ENCODE assay signal across 3 worm cellular contexts in genomic region chrV:9212499-9212898, ce11.
A peak's percentile ranks its signal among the peaks of the same experiment; 100 is the strongest.
TF ChIP-seq lines count a peak whose summit lies in the region.

No protein-coding gene starts in this region.

TF ChIP-seq in whole organism, L1 larva, 84 proteins besides CTCF, POLR2A, EP300 and RAD21 (continued from another document):
- TF ChIP-seq dpl-1 (GFP tag; optimal IDR thresholded peaks at IDR 0.05; lab: Kevin White, UChicago) = peak; percentile 36 to 75 (median 41)
- TF ChIP-seq xbp-1 (tag; optimal IDR thresholded peaks at IDR 0.05; lab: Kevin White, UChicago) = peak; percentile 23
- peak; percentile 5 for TF ChIP-seq tbx-2 (tag; optimal IDR thresholded peaks at IDR 0.05; lab: Kevin White, UChicago)
- TF ChIP-seq snu-23 (GFP tag; optimal IDR thresholded peaks at IDR 0.05; lab: Kevin White, UChicago) = peak; percentile 73
- peak in 1 of 2 experiments; percentile 60 for TF ChIP-seq mdl-1 (tag; optimal IDR thresholded peaks at IDR 0.05; lab: Kevin White, UChicago)
- no peak for TF ChIP-seq pax-3 (tag; optimal IDR thresholded peaks at IDR 0.05; lab: Kevin White, UChicago)
- TF ChIP-seq mab-9 (GFP tag; IDR thresholded peaks at IDR 0.05; lab: Robert Waterston, UW) = no peak
- peak; percentile 63 for TF ChIP-seq snpc-4 (tag; optimal IDR thresholded peaks at IDR 0.05; lab: Kevin White, UChicago)
- peak; percentile 66 to 84 for TF ChIP-seq lin-35 (GFP tag; optimal IDR thresholded peaks at IDR 0.05; lab: Kevin White, UChicago)
- TF ChIP-seq mep-1 (tag; optimal IDR thresholded peaks at IDR 0.05; lab: Kevin White, UChicago) = peak; percentile 91

TF ChIP-seq in whole organism, L2 larva, 48 proteins besides CTCF, POLR2A, EP300 and RAD21 (continued from another document):
- TF ChIP-seq sem-4 (tag; optimal IDR thresholded peaks at IDR 0.05; lab: Kevin White, UChicago) (no peak), nhr-11 (tag; optimal IDR thresholded peaks at IDR 0.05; lab: Kevin White, UChicago) (no peak), elt-3 (tag; optimal IDR thresholded peaks at IDR 0.05; lab: Kevin White, UChicago) (no peak), ztf-11 (tag; optimal IDR thresholded peaks at IDR 0.05; lab: Kevin White, UChicago) (no peak), sma-3 (GFP tag; optimal IDR thresholded peaks at IDR 0.05; lab: Kevin White, UChicago) (peak; percentile 16), nhr-6 (tag; optimal IDR thresholded peaks at IDR 0.05; lab: Kevin White, UChicago) (peak; percentile 29), F13H6.1 (tag; optimal IDR thresholded peaks at IDR 0.05; lab: Kevin White, UChicago) (peak; percentile 21)

TF ChIP-seq in whole organism, L4 larva, 104 proteins besides CTCF, POLR2A, EP300 and RAD21 (continued from another document):
- TF ChIP-seq nhr-6 (tag; optimal IDR thresholded peaks at IDR 0.05; lab: Kevin White, UChicago) = peak; percentile 17
- no peak for TF ChIP-seq dmd-9 (GFP tag; IDR thresholded peaks at IDR 0.05; lab: Robert Waterston, UW)
- no peak for TF ChIP-seq php-3 (GFP tag; IDR thresholded peaks at IDR 0.05; lab: Robert Waterston, UW)
- TF ChIP-seq tra-1 (GFP tag; IDR thresholded peaks at IDR 0.05; lab: Robert Waterston, UW) = no peak
- TF ChIP-seq Y105C5A.15 (GFP tag; IDR thresholded peaks at IDR 0.05; lab: Robert Waterston, UW) = no peak
- TF ChIP-seq daf-16 (GFP tag; optimal IDR thresholded peaks at IDR 0.05; lab: Kevin White, UChicago) = no peak
- peak; percentile 81 for TF ChIP-seq daf-16 (tag; optimal IDR thresholded peaks at IDR 0.05; lab: Kevin White, UChicago)
- TF ChIP-seq unc-62 (GFP tag; optimal IDR thresholded peaks at IDR 0.05 in 1 of 2; lab: Kevin White, UChicago) = no peak
- no peak for TF ChIP-seq unc-62 (tag; optimal IDR thresholded peaks at IDR 0.05; lab: Kevin White, UChicago)
- no peak for TF ChIP-seq lin-39 (tag; optimal IDR thresholded peaks at IDR 0.05; lab: Kevin White, UChicago)
- TF ChIP-seq nhr-48 (tag; optimal IDR thresholded peaks at IDR 0.05; lab: Kevin White, UChicago) = no peak
- no peak for TF ChIP-seq nhr-111 (GFP tag; optimal IDR thresholded peaks at IDR 0.05; lab: Kevin White, UChicago)
- TF ChIP-seq F49E8.2 (tag; optimal IDR thresholded peaks at IDR 0.05; lab: Kevin White, UChicago; ENCODE audit: borderline replicate concordance) = no peak
- TF ChIP-seq daf-19 (GFP tag; conservative IDR thresholded peaks at IDR 0.05; lab: Robert Waterston, UW) = no peak
- no peak for TF ChIP-seq spr-3 (GFP tag; optimal IDR thresholded peaks at IDR 0.05; lab: Kevin White, UChicago)
- no peak for TF ChIP-seq unc-130 (GFP tag; optimal IDR thresholded peaks at IDR 0.05; lab: Kevin White, UChicago)
- no peak for TF ChIP-seq zip-2 (tag; optimal IDR thresholded peaks at IDR 0.05; lab: Kevin White, UChicago)
- no peak for TF ChIP-seq duxl-1 (tag; optimal IDR thresholded peaks at IDR 0.05; lab: Kevin White, UChicago; ENCODE audit: poor library complexity)
- no peak for TF ChIP-seq pha-4 (GFP tag; IDR thresholded peaks at IDR 0.05; lab: Robert Waterston, UW)
- peak; percentile 64 for TF ChIP-seq pha-4 (tag; optimal IDR thresholded peaks at IDR 0.05; lab: Kevin White, UChicago)
- no peak for TF ChIP-seq ceh-28 (tag; optimal IDR thresholded peaks at IDR 0.05; lab: Kevin White, UChicago)
- no peak for TF ChIP-seq ztf-11 (tag; optimal IDR thresholded peaks at IDR 0.05; lab: Kevin White, UChicago)
- no peak for TF ChIP-seq ceh-44 (GFP tag; IDR thresholded peaks at IDR 0.05; lab: Robert Waterston, UW)
- TF ChIP-seq mep-1 (tag; optimal IDR thresholded peaks at IDR 0.05; lab: Kevin White, UChicago) = peak; percentile 81
- no peak for TF ChIP-seq gei-8 (GFP tag; optimal IDR thresholded peaks at IDR 0.05; lab: Kevin White, UChicago)
- no peak for TF ChIP-seq tag-97 (GFP tag; IDR thresholded peaks at IDR 0.05; lab: Robert Waterston, UW)
- TF ChIP-seq Y5F2A.4 (GFP tag; optimal IDR thresholded peaks at IDR 0.05; lab: Kevin White, UChicago) = no peak
- no peak for TF ChIP-seq ceh-20 (GFP tag; IDR thresholded peaks at IDR 0.05; lab: Robert Waterston, UW)
- no peak for TF ChIP-seq arid-1 (GFP tag; conservative IDR thresholded peaks at IDR 0.05; lab: Robert Waterston, UW)
- TF ChIP-seq F37D6.2 (tag; optimal IDR thresholded peaks at IDR 0.05; lab: Kevin White, UChicago) = no peak
- peak; percentile 47 for TF ChIP-seq rbr-2 (tag; optimal IDR thresholded peaks at IDR 0.05; lab: Kevin White, UChicago)
- TF ChIP-seq F44E2.7 (GFP tag; IDR thresholded peaks at IDR 0.05; lab: Robert Waterston, UW) = no peak
- TF ChIP-seq F10B5.3 (tag; optimal IDR thresholded peaks at IDR 0.05; lab: Kevin White, UChicago) = no peak
- no peak for TF ChIP-seq saeg-2 (GFP tag; IDR thresholded peaks at IDR 0.05; lab: Robert Waterston, UW)
- no peak for TF ChIP-seq F26F4.8 (GFP tag; conservative IDR thresholded peaks at IDR 0.05; lab: Robert Waterston, UW)
- no peak for TF ChIP-seq daf-12 (tag; optimal IDR thresholded peaks at IDR 0.05; lab: Kevin White, UChicago)
- TF ChIP-seq lin-1 (GFP tag; IDR thresholded peaks at IDR 0.05; lab: Robert Waterston, UW) = no peak
- no peak for TF ChIP-seq mxl-2 (GFP tag; conservative IDR thresholded peaks at IDR 0.05; lab: Robert Waterston, UW)
- TF ChIP-seq lsy-2 (tag; optimal IDR thresholded peaks at IDR 0.05; lab: Kevin White, UChicago) = peak in 1 of 2 experiments; percentile 83
- no peak for TF ChIP-seq set-16 (GFP tag; IDR thresholded peaks at IDR 0.05; lab: Robert Waterston, UW)
- no peak for TF ChIP-seq spr-1 (tag; optimal IDR thresholded peaks at IDR 0.05; lab: Kevin White, UChicago)
- no peak for TF ChIP-seq T26A8.4 (GFP tag; IDR thresholded peaks at IDR 0.05; lab: Robert Waterston, UW)
- no peak for TF ChIP-seq ZK337.2 (GFP tag; IDR thresholded peaks at IDR 0.05; lab: Robert Waterston, UW)
- no peak for TF ChIP-seq lin-13 (GFP tag; optimal IDR thresholded peaks at IDR 0.05; lab: Kevin White, UChicago)
- TF ChIP-seq nhr-237 (tag; optimal IDR thresholded peaks at IDR 0.05; lab: Kevin White, UChicago) = no peak
- TF ChIP-seq zfp-2 (tag; optimal IDR thresholded peaks at IDR 0.05; lab: Kevin White, UChicago) = no peak
- no peak for TF ChIP-seq madf-9 (GFP tag; conservative IDR thresholded peaks at IDR 0.05; lab: Robert Waterston, UW)
- TF ChIP-seq vab-7 (GFP tag; IDR thresholded peaks at IDR 0.05; lab: Robert Waterston, UW) = no peak
- peak; percentile 72 for TF ChIP-seq nhr-77 (tag; optimal IDR thresholded peaks at IDR 0.05; lab: Kevin White, UChicago)
- peak; percentile 47 for TF ChIP-seq T20F7.1 (GFP tag; optimal IDR thresholded peaks at IDR 0.05; lab: Kevin White, UChicago)
- TF ChIP-seq dmd-8 (GFP tag; IDR thresholded peaks at IDR 0.05; lab: Robert Waterston, UW) = no peak
- TF ChIP-seq mdt-29 (GFP tag; IDR thresholded peaks at IDR 0.05; lab: Robert Waterston, UW) = no peak
- TF ChIP-seq attf-4 (tag; optimal IDR thresholded peaks at IDR 0.05; lab: Kevin White, UChicago) = no peak
- TF ChIP-seq ceh-32 (tag; optimal IDR thresholded peaks at IDR 0.05; lab: Kevin White, UChicago; ENCODE audit: poor library complexity) = no peak
- TF ChIP-seq Y75B8A.6 (GFP tag; IDR thresholded peaks at IDR 0.05; lab: Robert Waterston, UW) = no peak
- TF ChIP-seq snpc-4 (tag; optimal IDR thresholded peaks at IDR 0.05; lab: Kevin White, UChicago) = no peak
- TF ChIP-seq nhr-102 (tag; optimal IDR thresholded peaks at IDR 0.05; lab: Kevin White, UChicago) = no peak
- TF ChIP-seq R02D3.7 (tag; optimal IDR thresholded peaks at IDR 0.05; lab: Kevin White, UChicago) = no peak
- TF ChIP-seq lin-38 (GFP tag; IDR thresholded peaks at IDR 0.05; lab: Robert Waterston, UW) = peak; percentile 82
- no peak for TF ChIP-seq ama-1 (optimal IDR thresholded peaks at IDR 0.05; lab: Kevin White, UChicago)
- no peak for TF ChIP-seq nhr-42 (GFP tag; IDR thresholded peaks at IDR 0.05; lab: Robert Waterston, UW)
- no peak for TF ChIP-seq nhr-10 (tag; optimal IDR thresholded peaks at IDR 0.05; lab: Kevin White, UChicago)
- TF ChIP-seq lim-7 (GFP tag; IDR thresholded peaks at IDR 0.05; lab: Robert Waterston, UW) = no peak
- no peak for TF ChIP-seq aha-1 (tag; lab: Kevin White, UChicago)
- 0 out of 2 replicates have a peak, but pooled peaks have one; percentile 14 for TF ChIP-seq dmd-6 (GFP tag; IDR thresholded peaks at IDR 0.05; lab: Robert Waterston, UW)
- no peak for TF ChIP-seq unc-39 (tag; optimal IDR thresholded peaks at IDR 0.05; lab: Kevin White, UChicago)
- no peak for TF ChIP-seq ceh-62 (tag; optimal IDR thresholded peaks at IDR 0.05; lab: Kevin White, UChicago)
- peak; percentile 93 for TF ChIP-seq nhr-28 (tag; optimal IDR thresholded peaks at IDR 0.05; lab: Kevin White, UChicago)
- TF ChIP-seq D1046.2 (GFP tag; IDR thresholded peaks at IDR 0.05; lab: Robert Waterston, UW) = no peak
- no peak for TF ChIP-seq nhr-41 (GFP tag; IDR thresholded peaks at IDR 0.05; lab: Robert Waterston, UW)
- TF ChIP-seq madf-5 (GFP tag; IDR thresholded peaks at IDR 0.05; lab: Robert Waterston, UW) = no peak
- TF ChIP-seq pqm-1 (tag; optimal IDR thresholded peaks at IDR 0.05; lab: Kevin White, UChicago) = peak; percentile 72
